Worm (Caenorhabditis elegans) whole organism, L3 larva: ENCODE results near the gene fbxb-11.

Source experiments
- ceh-9 ChIP-seq: sonication (generic microtip); optimal IDR thresholded peaks from 2 replicates; lab custom pipeline; 2018; ENCODE audit warnings: missing biosample characterization, missing genetic modification characterization
- daf-12 ChIP-seq: fragments of 150-350 bp; optimal IDR thresholded peaks from 2 replicates; lab custom pipeline; 2014; ENCODE audit warnings: missing biosample characterization, missing genetic modification reagents, missing genetic modification characterization
- fkh-10 ChIP-seq: sonication (generic microtip); optimal IDR thresholded peaks from 2 replicates; lab custom pipeline; 2017; ENCODE audit warnings: missing biosample characterization, missing genetic modification reagents, missing genetic modification characterization
- pha-4 ChIP-seq: fragments of 150-350 bp; optimal IDR thresholded peaks from 2 replicates; lab custom pipeline; 2014; ENCODE audit warnings: missing biosample characterization, missing genetic modification reagents, missing genetic modification characterization
- tbx-2 ChIP-seq: sonication (generic microtip); optimal IDR thresholded peaks from 2 replicates; lab custom pipeline; 2016; ENCODE audit warnings: mild to moderate bottlenecking, missing genetic modification characterization, missing compliant biosample characterization
- zag-1 ChIP-seq: fragments of 150-350 bp; optimal IDR thresholded peaks from 2 replicates; lab custom pipeline; 2014; ENCODE audit warnings: missing biosample characterization, missing genetic modification characterization

DNA sequence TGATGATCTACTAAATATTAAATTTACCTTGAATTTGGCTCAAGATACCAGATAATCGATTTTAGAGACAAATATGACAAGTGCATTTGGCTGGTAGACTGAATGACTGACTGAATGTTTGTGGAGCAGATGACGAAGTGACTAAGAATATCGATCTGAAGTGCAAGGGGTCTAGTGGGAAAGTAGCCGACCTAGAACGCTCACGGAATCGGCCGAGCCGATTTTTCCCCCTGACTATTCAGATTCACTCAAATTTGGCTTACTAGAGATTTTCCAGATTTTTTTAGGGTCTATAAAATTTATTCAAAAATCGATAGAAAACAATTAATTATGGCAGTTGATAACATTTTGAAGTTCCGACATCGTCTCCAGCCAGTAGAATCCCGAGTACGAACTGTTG, 29.9 kb upstream of the fbxb-11 start, which contains the start of gene fbxc-26:
- TF ChIP-seq pha-4 (tag; lab: Kevin White, UChicago) (no peak), fkh-10 (GFP tag; lab: Kevin White, UChicago) (no peak), ceh-9 (tag; lab: Kevin White, UChicago) (no peak), daf-12 (tag; lab: Kevin White, UChicago) (no peak), zag-1 (no peak), tbx-2 (tag; lab: Kevin White, UChicago) (no peak)
